Worm (Caenorhabditis elegans) whole organism, L4 larva: ENCODE measurements around the gene ZK105.5.
A peak's percentile ranks its signal among the peaks of the same experiment; 100 is the strongest.

Experiments
- D1046.2 ChIP-seq: fragments of 200-800 bp; sonication (Bioruptor generic); IDR thresholded peaks from 2 replicates; pipeline ENCODE4 v1.3.6; 2022; ENCODE audit warnings: missing genetic modification characterization, missing compliant biosample characterization
- F49E8.2 ChIP-seq: sonication (generic microtip); optimal IDR thresholded peaks from 2 replicates; lab custom pipeline; 2016; ENCODE audit warnings: missing compliant biosample characterization, mild to moderate bottlenecking, missing genetic modification characterization, borderline replicate concordance
- R02D3.7 ChIP-seq: fragments of 150-350 bp; sonication (generic microtip); optimal IDR thresholded peaks from 3 replicates; lab custom pipeline; 2014; ENCODE audit warnings: missing biosample characterization, missing genetic modification characterization
- T20F7.1 ChIP-seq: fragments of 200-800 bp; sonication (Bioruptor generic); optimal IDR thresholded peaks from 2 replicates; lab custom pipeline; 2018; ENCODE audit warnings: mild to moderate bottlenecking, missing genetic modification characterization, missing compliant biosample characterization
- Y105C5A.15 ChIP-seq: fragments of 200-800 bp; sonication (Bioruptor generic); IDR thresholded peaks from 2 replicates; pipeline ENCODE4 v1.3.6; 2022; ENCODE audit warnings: missing genetic modification characterization, missing compliant biosample characterization
- Y48G9A.11 ChIP-seq: fragments of 200-800 bp; sonication (Bioruptor generic); IDR thresholded peaks from 2 replicates; pipeline ENCODE4 v1.3.6; 2022; ENCODE audit warnings: missing genetic modification reagents, missing genetic modification characterization, missing compliant biosample characterization
- Y5F2A.4 ChIP-seq: fragments of 200-800 bp; sonication (Bioruptor generic); optimal IDR thresholded peaks from 2 replicates; lab custom pipeline; 2018; ENCODE audit warnings: mild to moderate bottlenecking, missing genetic modification characterization, missing compliant biosample characterization
- Y75B8A.6 ChIP-seq: fragments of 200-800 bp; sonication (Bioruptor generic); IDR thresholded peaks from 2 replicates; pipeline ENCODE4 v1.3.6; 2022; ENCODE audit warnings: missing genetic modification reagents, missing genetic modification characterization, missing compliant biosample characterization
- ZK546.5 ChIP-seq, 2 experiments: sonication (generic microtip); optimal IDR thresholded peaks; 2 replicates each; lab custom pipeline; 2017; ENCODE audit warnings: missing biosample characterization in 2 of 2, missing genetic modification characterization in 2 of 2
- aha-1 ChIP-seq: fragments of 150-350 bp; peaks from one replicate; lab custom pipeline; 2014; ENCODE audit warnings: missing biosample characterization, missing genetic modification characterization
- aly-2 ChIP-seq: sonication (generic microtip); optimal IDR thresholded peaks from 2 replicates; lab custom pipeline; 2018; ENCODE audit warnings: missing biosample characterization, missing genetic modification characterization
- ama-1 ChIP-seq: fragments of 150-350 bp; optimal IDR thresholded peaks from 2 replicates; lab custom pipeline; 2014; ENCODE audit warnings: inconsistent platforms, mixed read lengths
- arid-1 ChIP-seq: fragments of 200-800 bp; sonication (Bioruptor generic); conservative IDR thresholded peaks from 2 replicates; pipeline ENCODE4 v1.3.6; 2022; ENCODE audit warnings: missing genetic modification reagents, missing genetic modification characterization, missing compliant biosample characterization
- ceh-28 ChIP-seq: fragments of 150-350 bp; optimal IDR thresholded peaks from 2 replicates; lab custom pipeline; 2014; ENCODE audit warnings: missing biosample characterization, missing genetic modification reagents, missing genetic modification characterization
- cey-2 ChIP-seq: sonication (generic microtip); optimal IDR thresholded peaks from 3 replicates; lab custom pipeline; 2017; ENCODE audit warnings: missing genetic modification characterization, mild to moderate bottlenecking, missing compliant biosample characterization, antibody characterized with exemption, borderline replicate concordance; ENCODE audit not compliant: insufficient read depth
- daf-19 ChIP-seq: fragments of 200-800 bp; sonication (Bioruptor generic); conservative IDR thresholded peaks from 2 replicates; pipeline ENCODE4 v1.3.6; 2022; ENCODE audit warnings: missing genetic modification characterization, missing compliant biosample characterization
- dmd-6 ChIP-seq: fragments of 200-800 bp; sonication (Bioruptor generic); IDR thresholded peaks from 2 replicates; pipeline ENCODE4 v1.3.6; 2022; ENCODE audit warnings: missing genetic modification reagents, missing genetic modification characterization, missing compliant biosample characterization
- dmd-8 ChIP-seq: fragments of 200-800 bp; sonication (Bioruptor generic); IDR thresholded peaks from 2 replicates; pipeline ENCODE4 v1.3.6; 2022; ENCODE audit warnings: missing genetic modification characterization, missing compliant biosample characterization
- duxl-1 ChIP-seq: sonication (generic microtip); optimal IDR thresholded peaks from 2 replicates; lab custom pipeline; 2016; ENCODE audit warnings: mild to moderate bottlenecking, missing genetic modification characterization, moderate library complexity, missing compliant biosample characterization; ENCODE audit not compliant: poor library complexity
- dve-1 ChIP-seq: sonication (generic microtip); optimal IDR thresholded peaks from 2 replicates; lab custom pipeline; 2017; ENCODE audit warnings: antibody characterized with exemption, mild to moderate bottlenecking, missing genetic modification characterization, missing compliant biosample characterization; ENCODE audit not compliant: insufficient read depth
- egl-43 ChIP-seq: fragments of 200-800 bp; sonication (Bioruptor generic); IDR thresholded peaks from 2 replicates; pipeline ENCODE4 v1.3.6; 2022; ENCODE audit warnings: missing genetic modification reagents, missing genetic modification characterization, missing compliant biosample characterization
- fkh-10 ChIP-seq: fragments of 150-350 bp; optimal IDR thresholded peaks from 2 replicates; lab custom pipeline; 2014; ENCODE audit warnings: missing biosample characterization, missing genetic modification reagents, missing genetic modification characterization
- gei-8 ChIP-seq: fragments of 200-800 bp; sonication (Bioruptor generic); optimal IDR thresholded peaks from 2 replicates; lab custom pipeline; 2018; ENCODE audit warnings: mild to moderate bottlenecking, missing genetic modification characterization, missing compliant biosample characterization
- hlh-11 ChIP-seq: fragments of 200-800 bp; sonication (Bioruptor generic); optimal IDR thresholded peaks from 2 replicates; lab custom pipeline; 2018; ENCODE audit warnings: mild to moderate bottlenecking, missing genetic modification characterization, missing compliant biosample characterization
- hmg-1.1 ChIP-seq: fragments of 200-800 bp; sonication (Bioruptor generic); IDR thresholded peaks from 2 replicates; pipeline ENCODE4 v1.3.6; 2022; ENCODE audit warnings: missing genetic modification reagents, missing genetic modification characterization, missing compliant biosample characterization
- jun-1 ChIP-seq: fragments of 150-350 bp; optimal IDR thresholded peaks from 2 replicates; lab custom pipeline; 2014; ENCODE audit warnings: missing biosample characterization, missing genetic modification reagents, missing genetic modification characterization
- lin-29 ChIP-seq: fragments of 200-800 bp; sonication (Bioruptor generic); IDR thresholded peaks from 2 replicates; pipeline ENCODE4 v1.3.6; 2022; ENCODE audit warnings: missing genetic modification reagents, missing genetic modification characterization, missing compliant biosample characterization
- madf-5 ChIP-seq, 2 experiments: fragments of 200-800 bp; sonication (Bioruptor generic); IDR thresholded peaks; 2 replicates each; pipeline ENCODE4 v1.3.6; 2022; ENCODE audit warnings: missing compliant biosample characterization in 2 of 2, missing genetic modification characterization in 2 of 2
- mep-1 ChIP-seq: fragments of 150-350 bp; sonication (generic microtip); optimal IDR thresholded peaks from 3 replicates; lab custom pipeline; 2014; ENCODE audit warnings: missing biosample characterization, missing genetic modification characterization
- nhr-10 ChIP-seq: fragments of 150-350 bp; optimal IDR thresholded peaks from 2 replicates; lab custom pipeline; 2014; ENCODE audit warnings: missing biosample characterization, missing genetic modification characterization
- nhr-102 ChIP-seq: sonication (generic microtip); optimal IDR thresholded peaks from 2 replicates; lab custom pipeline; 2016; ENCODE audit warnings: mild to moderate bottlenecking, missing genetic modification characterization, moderate library complexity, missing compliant biosample characterization
- nhr-25 ChIP-seq: sonication (generic microtip); optimal IDR thresholded peaks from 2 replicates; lab custom pipeline; 2017; ENCODE audit warnings: missing genetic modification characterization, mild to moderate bottlenecking, missing compliant biosample characterization, antibody characterized with exemption, moderate library complexity, borderline replicate concordance; ENCODE audit not compliant: insufficient read depth
- nhr-28 ChIP-seq: fragments of 150-350 bp; optimal IDR thresholded peaks from 2 replicates; lab custom pipeline; 2014; ENCODE audit warnings: missing biosample characterization, missing genetic modification characterization
- nhr-41 ChIP-seq: fragments of 200-800 bp; sonication (Bioruptor generic); IDR thresholded peaks from 2 replicates; pipeline ENCODE4 v1.3.6; 2022; ENCODE audit warnings: missing genetic modification reagents, missing genetic modification characterization, missing compliant biosample characterization
- snpc-4 ChIP-seq: fragments of 150-350 bp; optimal IDR thresholded peaks from 2 replicates; lab custom pipeline; 2014; ENCODE audit warnings: missing biosample characterization, missing genetic modification characterization
- tra-1 ChIP-seq: fragments of 200-800 bp; sonication (Bioruptor generic); IDR thresholded peaks from 2 replicates; pipeline ENCODE4 v1.3.6; 2022; ENCODE audit warnings: missing genetic modification reagents, missing genetic modification characterization, missing compliant biosample characterization
- unc-39 ChIP-seq: sonication (generic microtip); optimal IDR thresholded peaks from 2 replicates; lab custom pipeline; 2017; ENCODE audit warnings: missing biosample characterization, missing genetic modification characterization
- unc-62 ChIP-seq, 3 experiments: fragments of 150-350 bp in 1 of 3; sonication (generic microtip); optimal IDR thresholded peaks in 2 of 3; peaks in 1 of 3; 1 replicate in 1 of 3; 2 replicates in 2 of 3; lab custom pipeline; 2014 to 2017; ENCODE audit warnings: missing biosample characterization in 3 of 3, missing genetic modification characterization in 3 of 3, missing genetic modification reagents in 3 of 3, missing genotype in 1 of 3
- vab-7 ChIP-seq: fragments of 200-800 bp; sonication (Bioruptor generic); IDR thresholded peaks from 2 replicates; pipeline ENCODE4 v1.3.6; 2022; ENCODE audit warnings: missing genetic modification reagents, missing genetic modification characterization, missing compliant biosample characterization
- zag-1 ChIP-seq: fragments of 150-350 bp; optimal IDR thresholded peaks from 2 replicates; lab custom pipeline; 2014; ENCODE audit warnings: missing biosample characterization, missing genetic modification characterization
- zfp-2 ChIP-seq: sonication (generic microtip); optimal IDR thresholded peaks from 2 replicates; lab custom pipeline; 2016; ENCODE audit warnings: mild to moderate bottlenecking, missing genetic modification characterization, missing compliant biosample characterization
- zip-11 ChIP-seq: fragments of 200-800 bp; sonication (Bioruptor generic); IDR thresholded peaks from 2 replicates; pipeline ENCODE4 v1.3.6; 2022; ENCODE audit warnings: missing genetic modification characterization, missing compliant biosample characterization
- ztf-11 ChIP-seq: fragments of 150-350 bp; optimal IDR thresholded peaks from 2 replicates; lab custom pipeline; 2014; ENCODE audit warnings: missing biosample characterization, missing genetic modification characterization
- ztf-7 ChIP-seq: fragments of 150-350 bp; optimal IDR thresholded peaks from 2 replicates; lab custom pipeline; 2014; ENCODE audit warnings: missing biosample characterization, missing genetic modification characterization

ZK105.5 gene

ce11 chrV:7742485-7742959 lies 25.0 kb upstream of the ZK105.5 start, which contains the start of gene fbxl-5:
fbxl-5 (plus strand) TSS chrV:7742909.
- TF ChIP-seq Y105C5A.15 (GFP tag; lab: Robert Waterston, UW) = no peak
- TF ChIP-seq dve-1 (tag; lab: Kevin White, UChicago) = peak; percentile 30
- no peak for TF ChIP-seq vab-7 (GFP tag; lab: Robert Waterston, UW)
- TF ChIP-seq F49E8.2 = no peak
- TF ChIP-seq dmd-6 (GFP tag; lab: Robert Waterston, UW) = peak; percentile 83
- no peak for TF ChIP-seq nhr-41 (GFP tag; lab: Robert Waterston, UW)
- peak; percentile 85 for TF ChIP-seq tra-1 (GFP tag; lab: Robert Waterston, UW)
- TF ChIP-seq zfp-2 = no peak
- no peak for TF ChIP-seq snpc-4 (tag; lab: Kevin White, UChicago)
- TF ChIP-seq gei-8 (GFP tag; lab: Kevin White, UChicago) = no peak
- TF ChIP-seq Y48G9A.11 (GFP tag; lab: Robert Waterston, UW) = no peak
- no peak for TF ChIP-seq Y5F2A.4 (GFP tag; lab: Kevin White, UChicago)
- no peak for TF ChIP-seq ceh-28 (tag; lab: Kevin White, UChicago)
- TF ChIP-seq zag-1 (tag; lab: Kevin White, UChicago) = no peak
- TF ChIP-seq hlh-11 (tag; lab: Kevin White, UChicago) = peak; percentile 13
- no peak for TF ChIP-seq Y75B8A.6 (GFP tag; lab: Robert Waterston, UW)
- TF ChIP-seq madf-5 (GFP tag; IDR thresholded peaks at IDR 0.05; lab: Robert Waterston, UW) = no peak
- TF ChIP-seq fkh-10 (GFP tag; lab: Kevin White, UChicago) = no peak
- TF ChIP-seq aly-2 = no peak

- TF ChIP-seq arid-1 (GFP tag; lab: Robert Waterston, UW) = no peak
- no peak for TF ChIP-seq aha-1
- no peak for TF ChIP-seq ZK546.5 (tag; optimal IDR thresholded peaks at IDR 0.05; lab: Kevin White, UChicago)
- TF ChIP-seq dmd-8 (GFP tag; lab: Robert Waterston, UW) = no peak
- no peak for TF ChIP-seq jun-1
- no peak for TF ChIP-seq D1046.2 (GFP tag; lab: Robert Waterston, UW)
- no peak for TF ChIP-seq nhr-10 (tag; lab: Kevin White, UChicago)
- TF ChIP-seq, all 104 proteins: peak for 0
Measured at ce11 chrV:7741918-7742317, 24.4 kb upstream of the ZK105.5 start.

ce11 chrV:7739949-7740348 lies 22.4 kb upstream of the ZK105.5 start:
- no peak for TF ChIP-seq daf-19 (GFP tag; lab: Robert Waterston, UW)
- TF ChIP-seq unc-62 (GFP tag; optimal IDR thresholded peaks at IDR 0.05 in 1 of 2; lab: Kevin White, UChicago) = peak in 1 of 2 experiments; percentile 91
- TF ChIP-seq unc-62 (tag; optimal IDR thresholded peaks at IDR 0.05; lab: Kevin White, UChicago) = no peak
- no peak for TF ChIP-seq R02D3.7 (tag; lab: Kevin White, UChicago)
- TF ChIP-seq nhr-25 (tag; lab: Kevin White, UChicago) = peak; percentile 13
- TF ChIP-seq zip-11 (GFP tag; lab: Robert Waterston, UW) = no peak
- no peak for TF ChIP-seq mep-1 (tag; lab: Kevin White, UChicago)
- TF ChIP-seq, all 104 proteins: peak for 2

ce11 chrV:7737710-7738109 lies 20.2 kb upstream of the ZK105.5 start, which contains the start of gene srr-9:
srr-9 (plus strand) TSS chrV:7738010.
- TF ChIP-seq egl-43 (GFP tag; lab: Robert Waterston, UW) (no peak), aha-1 (peak; percentile 80)
- TF ChIP-seq, all 104 proteins: peak for 1

ce11 chrV:7735319-7735718 lies 17.8 kb upstream of the ZK105.5 start, which contains the start of gene srr-10:
srr-10 (plus strand) TSS chrV:7735619.
- TF ChIP-seq nhr-25 (tag; lab: Kevin White, UChicago) (no peak), ztf-11 (tag; lab: Kevin White, UChicago) (no peak), duxl-1 (tag; lab: Kevin White, UChicago) (no peak), cey-2 (tag; lab: Kevin White, UChicago) (no peak), nhr-102 (tag; lab: Kevin White, UChicago) (no peak), tra-1 (GFP tag; lab: Robert Waterston, UW) (no peak), ama-1 (lab: Kevin White, UChicago) (no peak), hmg-1.1 (GFP tag; lab: Robert Waterston, UW) (no peak), nhr-28 (tag; lab: Kevin White, UChicago) (no peak), ztf-7 (tag; lab: Kevin White, UChicago) (no peak), unc-39 (tag; lab: Kevin White, UChicago) (no peak), dmd-6 (GFP tag; lab: Robert Waterston, UW) (no peak), lin-29 (GFP tag; lab: Robert Waterston, UW) (no peak), arid-1 (GFP tag; lab: Robert Waterston, UW) (no peak), T20F7.1 (GFP tag; lab: Kevin White, UChicago) (no peak)
